Fruit fly (Drosophila melanogaster): ENCODE results near the gene Xe7.

Xe7 gene

DNA sequence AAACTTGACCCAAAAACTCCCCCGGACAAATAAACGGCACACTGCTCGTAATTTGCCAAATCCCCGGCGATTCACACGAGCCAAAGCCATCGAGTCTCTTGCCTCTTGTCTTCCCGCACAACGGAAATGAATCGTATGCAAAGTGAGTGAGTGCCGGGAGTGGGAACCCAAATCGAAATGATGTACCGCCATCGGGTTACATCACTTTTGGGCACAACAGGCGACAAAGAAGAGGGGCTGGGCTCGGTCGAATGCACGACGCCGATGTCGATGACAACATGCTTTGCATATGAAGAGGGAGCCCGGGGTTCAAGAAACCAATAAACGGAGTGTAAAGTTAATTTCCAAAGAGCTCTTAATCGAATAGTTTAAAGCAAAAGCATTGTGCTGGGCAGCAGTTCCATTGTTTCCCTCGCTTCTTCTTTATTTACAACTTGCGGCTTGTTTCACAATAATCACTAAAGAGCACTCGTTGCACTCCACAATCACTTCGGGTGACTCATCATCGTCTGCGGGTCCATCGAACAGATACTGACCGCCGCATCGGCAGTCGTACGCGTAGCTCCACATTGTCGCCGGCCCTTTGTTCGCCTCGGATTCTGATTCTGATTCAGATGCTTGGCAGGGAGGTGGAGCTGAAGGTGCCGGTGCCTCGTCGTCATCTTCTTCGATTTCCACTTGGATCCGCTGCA lies 47.3 kb downstream of the Xe7 start:
- TF ChIP-seq CG8478 (optimal IDR thresholded peaks at IDR 0.05) (no peak), CTCF (optimal IDR thresholded peaks at IDR 0.05) (no peak)

DNA sequence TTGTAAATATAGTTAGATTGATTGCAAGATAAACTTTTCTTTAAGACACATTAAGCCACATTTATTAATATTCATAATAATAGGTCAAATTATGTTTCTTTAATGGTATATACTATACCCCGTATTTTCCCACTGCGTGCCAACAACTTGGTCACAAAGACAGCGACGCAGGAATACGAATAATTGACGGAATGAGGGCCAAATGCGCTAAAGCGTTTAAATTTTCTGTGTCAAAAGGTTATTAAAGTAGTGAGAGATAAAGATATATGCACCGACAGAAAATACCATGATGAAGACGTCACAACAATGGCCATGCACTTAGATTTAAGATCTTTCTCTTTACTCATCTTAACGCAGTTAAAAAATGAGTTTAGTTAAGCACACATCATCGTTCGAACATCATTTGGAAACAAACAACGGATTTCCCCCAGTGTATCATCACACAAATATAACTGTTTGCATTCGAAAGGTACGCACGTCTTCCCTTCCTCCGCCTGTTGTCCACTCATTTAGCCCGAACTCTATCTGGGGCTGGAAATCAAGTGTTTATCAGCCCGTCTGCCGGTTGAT lies 48.7 kb downstream of the Xe7 start:
- no peak for TF ChIP-seq CG8478 (optimal IDR thresholded peaks at IDR 0.05)
- TF ChIP-seq CTCF (optimal IDR thresholded peaks at IDR 0.05): no peak

DNA sequence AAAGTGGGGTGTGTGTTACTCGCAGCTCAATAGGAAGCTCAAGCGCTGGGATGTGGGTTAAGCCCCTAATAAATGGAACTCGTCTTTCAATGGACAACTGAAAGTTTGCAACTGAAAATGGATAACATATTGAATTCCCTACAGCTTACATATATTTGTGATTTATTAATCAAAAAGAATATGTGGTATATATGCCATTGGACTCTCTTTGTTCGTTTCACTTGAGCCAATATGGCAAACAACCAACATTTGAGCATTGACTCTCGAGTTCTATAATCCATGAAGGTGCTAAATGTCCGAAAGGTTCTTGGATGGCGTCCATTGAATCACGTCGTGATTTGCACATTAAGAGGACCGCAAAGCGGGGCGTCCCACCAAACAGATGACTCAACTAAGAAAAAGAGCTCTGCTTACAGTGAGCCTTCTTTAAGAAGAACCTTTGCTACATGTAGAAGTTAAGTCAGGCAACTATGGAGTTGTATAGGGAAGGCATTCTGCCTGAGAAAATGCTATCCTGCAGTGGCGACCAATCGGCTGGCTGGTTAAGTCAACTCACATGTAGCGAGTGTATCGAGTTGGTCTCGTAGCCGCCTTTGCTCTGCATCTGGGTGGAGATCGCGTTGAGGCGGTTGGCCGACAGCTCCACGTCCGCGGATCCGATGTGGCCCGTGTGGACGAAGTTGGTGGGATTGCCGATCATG lies 51.1 kb downstream of the Xe7 start:
- no peak for TF ChIP-seq CTCF (optimal IDR thresholded peaks at IDR 0.05)
- TF ChIP-seq CG8478 (optimal IDR thresholded peaks at IDR 0.05): no peak

DNA sequence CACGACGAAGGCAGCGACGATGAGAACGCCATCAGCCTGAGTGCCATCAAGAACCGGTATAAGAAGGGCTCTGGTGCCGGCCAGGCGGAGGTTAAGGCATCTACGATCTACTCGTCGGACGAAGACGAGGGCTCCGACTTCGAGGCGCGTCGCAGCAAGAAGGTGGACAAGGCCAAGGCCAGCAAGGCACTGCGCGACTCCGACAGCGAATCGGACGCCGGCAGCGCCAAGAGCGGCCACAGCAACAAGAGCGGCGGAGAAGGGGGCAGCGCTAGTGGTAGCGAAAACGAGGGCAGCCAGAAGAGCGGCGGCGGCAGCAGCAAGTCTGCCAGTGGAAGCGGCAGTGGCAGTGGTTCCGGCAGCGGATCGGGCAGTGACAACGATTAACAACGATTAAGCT lies 53.6 kb downstream of the Xe7 start:
- TF ChIP-seq CG8478 (optimal IDR thresholded peaks at IDR 0.05) (no peak), CTCF (optimal IDR thresholded peaks at IDR 0.05) (no peak)
